Worm (Caenorhabditis elegans) whole organism, dauer: ENCODE measurements around the gene T01D1.7.

Experiments used
- unc-62 ChIP-seq: sonication (generic microtip); optimal IDR thresholded peaks from 2 replicates; lab custom pipeline; 2017; ENCODE audit warnings: missing biosample characterization, missing genetic modification reagents, missing genetic modification characterization

Gene T01D1.7

ce11 chrII:162182-162581 lies 11.4 kb downstream of the T01D1.7 start, which contains the start of gene etr-1:
etr-1 (plus strand) TSS chrII:162374.
- TF ChIP-seq unc-62 (GFP tag; lab: Kevin White, UChicago): no peak

ce11 chrII:161275-161674 lies 12.3 kb downstream of the T01D1.7 start:
- no peak for TF ChIP-seq unc-62 (GFP tag; lab: Kevin White, UChicago)

- TF ChIP-seq unc-62 (GFP tag; lab: Kevin White, UChicago): no peak
Observed at ce11 chrII:160561-161123, 12.9 kb downstream of the T01D1.7 start.

ce11 chrII:159294-159922 lies 14.2 kb downstream of the T01D1.7 start:
- TF ChIP-seq unc-62 (GFP tag; lab: Kevin White, UChicago): no peak

ce11 chrII:158004-158731 lies 15.4 kb downstream of the T01D1.7 start:
- TF ChIP-seq unc-62 (GFP tag; lab: Kevin White, UChicago): no peak

- TF ChIP-seq unc-62 (GFP tag; lab: Kevin White, UChicago): no peak
Observed at ce11 chrII:156999-157499, 16.5 kb downstream of the T01D1.7 start.

ce11 chrII:155904-156303 lies 17.7 kb downstream of the T01D1.7 start, which contains the start of gene mrpl-28:
mrpl-28 (minus strand) TSS chrII:156009.
- TF ChIP-seq unc-62 (GFP tag; lab: Kevin White, UChicago): no peak

- TF ChIP-seq unc-62 (GFP tag; lab: Kevin White, UChicago): no peak
Observed at ce11 chrII:152283-152682, 21.3 kb downstream of the T01D1.7 start, which contains the start of gene T25D3.3. T25D3.3 (plus strand) TSS chrII:152583.

- no peak for TF ChIP-seq unc-62 (GFP tag; lab: Kevin White, UChicago)
Observed at ce11 chrII:151495-151894, 22.1 kb downstream of the T01D1.7 start.

- TF ChIP-seq unc-62 (GFP tag; lab: Kevin White, UChicago): no peak
Observed at ce11 chrII:146933-147332, 26.6 kb downstream of the T01D1.7 start, which contains the start of gene T25D3.4. T25D3.4 (plus strand) TSS chrII:147233.

- TF ChIP-seq unc-62 (GFP tag; lab: Kevin White, UChicago): no peak
Observed at ce11 chrII:135166-135565, 38.4 kb downstream of the T01D1.7 start, which contains the start of gene K10B4.1. K10B4.1 (plus strand) TSS chrII:135466.

- TF ChIP-seq unc-62 (GFP tag; lab: Kevin White, UChicago): no peak
Observed at ce11 chrII:133548-134275, 39.9 kb downstream of the T01D1.7 start, which contains the start of gene cwn-1. cwn-1 (minus strand) TSS chrII:133598.

ce11 chrII:129770-130169 lies 43.8 kb downstream of the T01D1.7 start:
- TF ChIP-seq unc-62 (GFP tag; lab: Kevin White, UChicago): no peak

ce11 chrII:128929-129328 lies 44.6 kb downstream of the T01D1.7 start, which contains the start of gene srd-3:
srd-3 (minus strand) TSS chrII:129029.
- no peak for TF ChIP-seq unc-62 (GFP tag; lab: Kevin White, UChicago)

- no peak for TF ChIP-seq unc-62 (GFP tag; lab: Kevin White, UChicago)
Observed at ce11 chrII:124904-125303, 48.7 kb downstream of the T01D1.7 start, which contains the start of gene nmur-2. nmur-2 (minus strand) TSS chrII:125004.
